Worm (Caenorhabditis elegans) whole organism, young adult: ENCODE measurements around the gene F54B3.1.

Experiments
- B0336.3 ChIP-seq: fragments of 200-800 bp; sonication (Bioruptor generic); IDR thresholded peaks from 2 replicates; pipeline ENCODE4 v1.3.6; 2022; ENCODE audit warnings: missing genetic modification characterization, missing compliant biosample characterization
- C06A6.2 ChIP-seq: fragments of 200-800 bp; sonication (Bioruptor generic); conservative IDR thresholded peaks from 2 replicates; pipeline ENCODE4 v1.3.6; 2022; ENCODE audit warnings: missing genetic modification characterization, missing compliant biosample characterization
- D2030.7 ChIP-seq: fragments of 200-800 bp; sonication (Bioruptor generic); IDR thresholded peaks from 2 replicates; pipeline ENCODE4 v1.3.6; 2022; ENCODE audit warnings: missing genetic modification reagents, missing genetic modification characterization, missing compliant biosample characterization
- F10E7.11 ChIP-seq: sonication (generic microtip); optimal IDR thresholded peaks from 2 replicates; lab custom pipeline; 2017; ENCODE audit warnings: mild to moderate bottlenecking, missing genetic modification characterization, moderate library complexity, missing compliant biosample characterization
- F33H1.4 ChIP-seq: fragments of 200-800 bp; sonication (Bioruptor generic); IDR thresholded peaks from 2 replicates; pipeline ENCODE4 v1.3.6; 2022; ENCODE audit warnings: missing genetic modification reagents, missing genetic modification characterization, missing compliant biosample characterization
- F49E8.2 ChIP-seq: sonication (generic microtip); optimal IDR thresholded peaks from 3 replicates; lab custom pipeline; 2017; ENCODE audit warnings: missing genetic modification characterization, mild to moderate bottlenecking, missing compliant biosample characterization, antibody characterized with exemption, moderate library complexity; ENCODE audit not compliant: insufficient read depth
- F52B5.7 ChIP-seq: sonication (generic microtip); optimal IDR thresholded peaks from 2 replicates; lab custom pipeline; 2016; ENCODE audit warnings: mild to moderate bottlenecking, missing genetic modification characterization, missing compliant biosample characterization
- F55B11.4 ChIP-seq: sonication (generic microtip); optimal IDR thresholded peaks from 2 replicates; lab custom pipeline; 2016; ENCODE audit warnings: missing compliant biosample characterization, missing genetic modification characterization, borderline replicate concordance; ENCODE audit not compliant: insufficient read depth
- K12H6.12 ChIP-seq: fragments of 200-800 bp; sonication (Bioruptor generic); optimal IDR thresholded peaks from 2 replicates; lab custom pipeline; 2018; ENCODE audit warnings: mild to moderate bottlenecking, missing genetic modification characterization, missing compliant biosample characterization
- Y53G8AR.9 ChIP-seq: fragments of 200-800 bp; sonication (Bioruptor generic); conservative IDR thresholded peaks from 2 replicates; pipeline ENCODE4 v1.3.6; 2022; ENCODE audit warnings: missing genetic modification reagents, missing genetic modification characterization, missing compliant biosample characterization
- Y95B8A.8 ChIP-seq: fragments of 200-800 bp; sonication (Bioruptor generic); IDR thresholded peaks from 2 replicates; pipeline ENCODE4 v1.3.6; 2022; ENCODE audit warnings: missing genetic modification reagents, missing genetic modification characterization, missing compliant biosample characterization
- akir-1 ChIP-seq: fragments of 200-800 bp; sonication (Bioruptor generic); optimal IDR thresholded peaks from 2 replicates; lab custom pipeline; 2018; ENCODE audit warnings: mild to moderate bottlenecking, missing genetic modification characterization, moderate library complexity, missing compliant biosample characterization
- aptf-2 ChIP-seq: fragments of 200-800 bp; sonication (Bioruptor generic); conservative IDR thresholded peaks from 2 replicates; pipeline ENCODE4 v1.3.6; 2022; ENCODE audit warnings: missing genetic modification reagents, missing genetic modification characterization, missing compliant biosample characterization
- aptf-3 ChIP-seq: fragments of 200-800 bp; sonication (Bioruptor generic); IDR thresholded peaks from 2 replicates; pipeline ENCODE4 v1.3.6; 2022; ENCODE audit warnings: missing genetic modification characterization, missing compliant biosample characterization
- bed-1 ChIP-seq: fragments of 200-800 bp; sonication (Bioruptor generic); IDR thresholded peaks from 2 replicates; pipeline ENCODE4 v1.3.6; 2022; ENCODE audit warnings: missing genetic modification reagents, missing genetic modification characterization, missing compliant biosample characterization
- cebp-1 ChIP-seq, 2 experiments: fragments of 200-800 bp in 1 of 2; sonication (Bioruptor generic) in 1 of 2; sonication (generic microtip) in 1 of 2; IDR thresholded peaks in 1 of 2; optimal IDR thresholded peaks in 1 of 2; 2 replicates each; pipeline versions ENCODE4 v1.3.6 to Lab custom; 2017 to 2022; ENCODE audit warnings: missing compliant biosample characterization in 2 of 2, missing genetic modification characterization in 2 of 2, mild to moderate bottlenecking in 1 of 2, missing genetic modification reagents in 1 of 2, moderate library complexity in 1 of 2
- cebp-2 ChIP-seq: fragments of 200-800 bp; sonication (Bioruptor generic); IDR thresholded peaks from 2 replicates; pipeline ENCODE4 v1.3.6; 2022; ENCODE audit warnings: missing genetic modification characterization, missing compliant biosample characterization
- ceh-100 ChIP-seq: fragments of 200-800 bp; sonication (Bioruptor generic); IDR thresholded peaks from 2 replicates; pipeline ENCODE4 v1.3.6; 2022; ENCODE audit warnings: missing genetic modification reagents, missing genetic modification characterization, missing compliant biosample characterization
- ceh-40 ChIP-seq: fragments of 200-800 bp; sonication (Bioruptor generic); IDR thresholded peaks from 2 replicates; pipeline ENCODE4 v1.3.6; 2022; ENCODE audit warnings: missing genetic modification characterization, missing compliant biosample characterization
- ceh-58 ChIP-seq: fragments of 200-800 bp; sonication (Bioruptor generic); IDR thresholded peaks from 2 replicates; pipeline ENCODE4 v1.3.6; 2022; ENCODE audit warnings: missing genetic modification characterization, missing compliant biosample characterization
- ceh-79 ChIP-seq: sonication (generic microtip); optimal IDR thresholded peaks from 2 replicates; lab custom pipeline; 2017; ENCODE audit warnings: mild to moderate bottlenecking, missing genetic modification characterization, missing compliant biosample characterization
- dpff-1 ChIP-seq: sonication (generic microtip); optimal IDR thresholded peaks from 2 replicates; lab custom pipeline; 2017; ENCODE audit warnings: mild to moderate bottlenecking, missing genetic modification characterization, missing compliant biosample characterization
- egl-18 ChIP-seq: fragments of 200-800 bp; sonication (Bioruptor generic); IDR thresholded peaks from 2 replicates; pipeline ENCODE4 v1.3.6; 2022; ENCODE audit warnings: missing genetic modification reagents, missing genetic modification characterization, missing compliant biosample characterization
- ekl-4 ChIP-seq: fragments of 200-800 bp; sonication (Bioruptor generic); IDR thresholded peaks from 2 replicates; pipeline ENCODE4 v1.3.6; 2022; ENCODE audit warnings: missing genetic modification reagents, missing genetic modification characterization, missing compliant biosample characterization
- hmg-20 ChIP-seq: fragments of 200-800 bp; sonication (Bioruptor generic); IDR thresholded peaks from 2 replicates; pipeline ENCODE4 v1.3.6; 2022; ENCODE audit warnings: missing genetic modification reagents, missing genetic modification characterization, missing compliant biosample characterization
- hrde-1 ChIP-seq: sonication (generic microtip); optimal IDR thresholded peaks from 2 replicates; lab custom pipeline; 2016; ENCODE audit warnings: missing genetic modification characterization, mild to moderate bottlenecking, missing compliant biosample characterization, moderate library complexity, missing genotype, missing genetic modification reagents, borderline replicate concordance
- hsf-1 ChIP-seq: fragments of 200-800 bp; sonication (Bioruptor generic); IDR thresholded peaks from 2 replicates; pipeline ENCODE4 v1.3.6; 2022; ENCODE audit warnings: missing genetic modification reagents, missing genetic modification characterization, missing compliant biosample characterization
- lin-40 ChIP-seq: sonication (generic microtip); optimal IDR thresholded peaks from 2 replicates; lab custom pipeline; 2016; ENCODE audit warnings: missing genetic modification characterization, mild to moderate bottlenecking, missing compliant biosample characterization, missing genotype, missing genetic modification reagents
- madf-3 ChIP-seq: fragments of 200-800 bp; sonication (Bioruptor generic); IDR thresholded peaks from 2 replicates; pipeline ENCODE4 v1.3.6; 2022; ENCODE audit warnings: missing genetic modification reagents, missing genetic modification characterization, missing compliant biosample characterization
- madf-6 ChIP-seq: fragments of 200-800 bp; sonication (Bioruptor generic); IDR thresholded peaks from 2 replicates; pipeline ENCODE4 v1.3.6; 2022; ENCODE audit warnings: missing genetic modification reagents, missing genetic modification characterization, missing compliant biosample characterization
- mcd-1 ChIP-seq: fragments of 200-800 bp; sonication (Bioruptor generic); IDR thresholded peaks from 2 replicates; pipeline ENCODE4 v1.3.6; 2022; ENCODE audit warnings: missing genetic modification reagents, missing genetic modification characterization, missing compliant biosample characterization
- mes-4 ChIP-seq: sonication (generic microtip); optimal IDR thresholded peaks from 2 replicates; lab custom pipeline; 2016; ENCODE audit warnings: missing genotype, missing genetic modification characterization, missing compliant biosample characterization
- mxl-1 ChIP-seq: sonication (generic microtip); optimal IDR thresholded peaks from 2 replicates; lab custom pipeline; 2016; ENCODE audit warnings: missing genetic modification characterization, missing compliant biosample characterization
- nfya-1 ChIP-seq: sonication (generic microtip); optimal IDR thresholded peaks from 2 replicates; lab custom pipeline; 2017; ENCODE audit warnings: antibody characterized with exemption, missing compliant biosample characterization, missing genetic modification characterization, borderline replicate concordance; ENCODE audit not compliant: insufficient read depth
- nhr-179 ChIP-seq: sonication (generic microtip); optimal IDR thresholded peaks from 2 replicates; lab custom pipeline; 2016; ENCODE audit warnings: mild to moderate bottlenecking, missing genetic modification characterization, missing compliant biosample characterization
- nhr-90 ChIP-seq: sonication (generic microtip); optimal IDR thresholded peaks from 2 replicates; lab custom pipeline; 2016; ENCODE audit warnings: missing genotype, mild to moderate bottlenecking, missing genetic modification characterization, missing compliant biosample characterization
- rcor-1 ChIP-seq: fragments of 200-800 bp; sonication (Bioruptor generic); IDR thresholded peaks from 2 replicates; pipeline ENCODE4 v1.3.6; 2022; ENCODE audit warnings: missing genetic modification reagents, missing genetic modification characterization, missing compliant biosample characterization
- snpc-1.3 ChIP-seq: sonication (generic microtip); optimal IDR thresholded peaks from 2 replicates; lab custom pipeline; 2017; ENCODE audit warnings: missing genetic modification characterization, mild to moderate bottlenecking, missing compliant biosample characterization, antibody characterized with exemption, moderate library complexity, missing genotype, missing genetic modification reagents; ENCODE audit not compliant: insufficient read depth
- snpc-3.4 ChIP-seq: sonication (generic microtip); optimal IDR thresholded peaks from 2 replicates; lab custom pipeline; 2017; ENCODE audit warnings: missing genetic modification characterization, mild to moderate bottlenecking, missing compliant biosample characterization, antibody characterized with exemption, moderate library complexity, missing genotype, missing genetic modification reagents
- snpc-4 ChIP-seq, 5 experiments: fragments of 150-350 bp in 1 of 5; sonication (generic microtip) in 4 of 5; optimal IDR thresholded peaks; 2 replicates each; lab custom pipeline; 2014 to 2018; ENCODE audit warnings: missing genetic modification characterization in 5 of 5, missing biosample characterization in 3 of 5, antibody characterized with exemption in 2 of 5, mild to moderate bottlenecking in 2 of 5, missing compliant biosample characterization in 2 of 5, missing genotype in 2 of 5, moderate library complexity in 2 of 5, missing genetic modification reagents in 1 of 5
- ztf-18 ChIP-seq: sonication (generic microtip); optimal IDR thresholded peaks from 2 replicates; lab custom pipeline; 2016; ENCODE audit warnings: missing genotype, mild to moderate bottlenecking, missing genetic modification characterization, missing compliant biosample characterization
- ztf-26 ChIP-seq: sonication (generic microtip); optimal IDR thresholded peaks from 2 replicates; lab custom pipeline; 2017; ENCODE audit warnings: missing genetic modification characterization, missing compliant biosample characterization
- ztf-3 ChIP-seq: fragments of 200-800 bp; sonication (Bioruptor generic); optimal IDR thresholded peaks from 2 replicates; lab custom pipeline; 2018; ENCODE audit warnings: mild to moderate bottlenecking, missing genetic modification characterization, missing compliant biosample characterization

The F54B3.1 gene

ce11 chrII:10242294-10242693, 8.8 kb upstream of the F54B3.1 start, which contains the start of gene mrps-14 (continued):
- TF ChIP-seq dpff-1 (tag; lab: Kevin White, UChicago) (no peak), ztf-3 (no peak), aptf-2 (GFP tag; lab: Robert Waterston, UW) (no peak), lin-40 (tag; lab: Kevin White, UChicago) (no peak), mes-4 (no peak), F49E8.2 (tag; lab: Kevin White, UChicago) (no peak), hrde-1 (tag; lab: Kevin White, UChicago) (peak; percentile 76), nhr-179 (tag; lab: Kevin White, UChicago) (no peak), hsf-1 (peak; percentile 70; the same call in 1 of the 2 replicates), ztf-26 (no peak)

DNA sequence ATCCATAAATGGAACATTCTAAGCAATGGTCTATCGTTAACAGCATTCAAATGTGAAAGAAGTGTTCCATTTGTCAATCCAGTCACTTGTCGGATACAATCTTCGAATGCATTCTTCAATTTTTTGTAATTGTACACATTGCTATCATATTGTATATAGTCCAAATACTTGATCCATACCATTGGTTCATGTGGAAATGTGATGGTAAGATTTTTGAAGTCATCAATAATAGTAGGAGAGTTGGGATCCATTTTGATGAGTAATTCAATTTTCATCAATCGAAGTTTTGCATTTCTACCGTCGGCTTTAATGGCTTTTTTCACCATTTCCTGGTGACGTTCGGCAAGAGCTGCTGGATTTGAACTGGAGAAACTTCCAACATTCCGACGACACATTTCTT, 5.5 kb upstream of the F54B3.1 start:
- no peak for TF ChIP-seq cebp-1 (GFP tag; IDR thresholded peaks at IDR 0.05; lab: Robert Waterston, UW)
- no peak for TF ChIP-seq cebp-1 (tag; optimal IDR thresholded peaks at IDR 0.05; lab: Kevin White, UChicago)
- TF ChIP-seq C06A6.2 = no peak
- TF ChIP-seq ceh-40 (GFP tag; lab: Robert Waterston, UW) = no peak
- TF ChIP-seq ztf-26 = no peak
- TF ChIP-seq F52B5.7 (tag; lab: Kevin White, UChicago) = no peak
- TF ChIP-seq snpc-1.3 (tag; lab: Kevin White, UChicago) = no peak
- TF ChIP-seq ztf-18 (tag; lab: Kevin White, UChicago) = no peak
- no peak for TF ChIP-seq ceh-79
- no peak for TF ChIP-seq mxl-1 (tag; lab: Kevin White, UChicago)
- TF ChIP-seq hmg-20 (GFP tag; lab: Robert Waterston, UW) = no peak
- no peak for TF ChIP-seq ceh-100 (GFP tag; lab: Robert Waterston, UW)
- TF ChIP-seq akir-1 (GFP tag; lab: Kevin White, UChicago) = no peak
- no peak for TF ChIP-seq snpc-3.4 (tag; lab: Kevin White, UChicago)

DNA sequence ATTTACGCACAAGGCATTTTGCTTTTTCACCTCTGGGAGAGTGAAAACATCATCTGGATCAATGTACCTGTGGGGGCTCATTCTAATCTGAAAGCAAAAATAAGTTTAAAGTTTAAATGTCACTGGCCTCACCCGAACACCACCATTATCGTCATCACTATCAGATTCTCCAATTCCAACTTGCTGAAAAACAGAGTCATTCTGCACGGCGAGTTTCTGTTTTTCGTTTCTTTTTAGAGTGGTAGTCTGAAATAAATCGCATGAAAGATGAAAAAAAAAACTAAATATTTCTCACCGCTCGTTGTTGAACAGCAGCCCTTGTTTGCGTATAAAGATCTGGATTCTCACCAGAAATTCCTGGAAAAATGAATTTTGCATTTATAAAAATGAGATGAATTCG, 3.9 kb upstream of the F54B3.1 start:
- TF ChIP-seq ceh-58 (peak; percentile 70; the same call in 1 of the 2 replicates), ekl-4 (GFP tag; lab: Robert Waterston, UW) (0 out of 2 replicates have a peak, but pooled peaks have one; percentile 7), cebp-1 (GFP tag; IDR thresholded peaks at IDR 0.05; lab: Robert Waterston, UW) (no peak), cebp-1 (tag; optimal IDR thresholded peaks at IDR 0.05; lab: Kevin White, UChicago) (peak; percentile 13), aptf-3 (0 out of 2 replicates have a peak, but pooled peaks have one; percentile 10), mcd-1 (GFP tag; lab: Robert Waterston, UW) (no peak), Y95B8A.8 (peak; percentile 30; the same call in 1 of the 2 replicates), bed-1 (0 out of 2 replicates have a peak, but pooled peaks have one; percentile 53), C06A6.2 (no peak), B0336.3 (peak; percentile 15; the same call in 1 of the 2 replicates), K12H6.12 (no peak), snpc-3.4 (tag; lab: Kevin White, UChicago) (peak; percentile 8), Y53G8AR.9 (GFP tag; lab: Robert Waterston, UW) (0 out of 2 replicates have a peak, but pooled peaks have one; percentile 17), ceh-40 (GFP tag; lab: Robert Waterston, UW) (peak; percentile 41; the same call in 1 of the 2 replicates), snpc-4 (GFP tag; optimal IDR thresholded peaks at IDR 0.05; lab: Kevin White, UChicago) (no peak), snpc-4 (tag; optimal IDR thresholded peaks at IDR 0.05; lab: Kevin White, UChicago) (no peak), D2030.7 (GFP tag; lab: Robert Waterston, UW) (no peak), nfya-1 (tag; lab: Kevin White, UChicago) (no peak), rcor-1 (GFP tag; lab: Robert Waterston, UW) (no peak), F10E7.11 (tag; lab: Kevin White, UChicago) (peak; percentile 43), egl-18 (GFP tag; lab: Robert Waterston, UW) (0 out of 2 replicates have a peak, but pooled peaks have one; percentile 42), F55B11.4 (no peak), madf-6 (peak; percentile 51), F49E8.2 (tag; lab: Kevin White, UChicago) (peak; percentile 52), cebp-2 (GFP tag; lab: Robert Waterston, UW) (no peak), madf-3 (peak; percentile 67; the same call in 1 of the 2 replicates), nhr-90 (tag; lab: Kevin White, UChicago) (no peak), F33H1.4 (GFP tag; lab: Robert Waterston, UW) (no peak; the same call in 1 of the 2 replicates)
